Fruit fly (Drosophila melanogaster) whole organism, embryonic: ENCODE results near the gene CG11672.
A peak's percentile ranks its signal among the peaks of the same experiment; 100 is the strongest.

Experiments used
- Aef1 ChIP-seq: fragments of 200-800 bp; sonication (Bioruptor generic); IDR thresholded peaks from 3 replicates; pipeline ENCODE4 v1.3.6; 2022; ENCODE audit warnings: missing biosample characterization, missing genetic modification characterization
- Antp ChIP-seq: fragments of 200-800 bp; sonication (Bioruptor generic); optimal IDR thresholded peaks from 3 replicates; lab custom pipeline; 2016; ENCODE audit warnings: missing biosample characterization, missing genetic modification characterization
- Asciz ChIP-seq: fragments of 200-800 bp; sonication (Bioruptor generic); optimal IDR thresholded peaks from 2 replicates; lab custom pipeline; 2017; ENCODE audit warnings: missing biosample characterization, mild to moderate bottlenecking, missing genetic modification characterization, missing genetic modification reagents
- BtbVII ChIP-seq: fragments of 200-800 bp; sonication (Bioruptor generic); optimal IDR thresholded peaks from 3 replicates; lab custom pipeline; 2017; ENCODE audit warnings: missing biosample characterization, mild to moderate bottlenecking, missing genetic modification characterization
- CG1024 ChIP-seq: fragments of 200-800 bp; sonication (Bioruptor generic); IDR thresholded peaks from 2 replicates; pipeline ENCODE4 v1.3.6; 2022; ENCODE audit warnings: missing biosample characterization, missing genetic modification characterization
- CG11696 ChIP-seq: fragments of 200-800 bp; sonication (Bioruptor generic); IDR thresholded peaks from 2 replicates; pipeline ENCODE4 v1.3.6; 2022; ENCODE audit warnings: missing biosample characterization, missing genetic modification characterization
- CG12299 ChIP-seq: fragments of 200-800 bp; sonication (Bioruptor generic); optimal IDR thresholded peaks from 2 replicates; lab custom pipeline; 2018; ENCODE audit warnings: missing biosample characterization, mild to moderate bottlenecking, missing genetic modification characterization
- CG12942 ChIP-seq: fragments of 200-800 bp; sonication (Bioruptor generic); optimal IDR thresholded peaks from 3 replicates; lab custom pipeline; 2016; ENCODE audit warnings: missing biosample characterization, missing genetic modification characterization
- CG13287 ChIP-seq: fragments of 200-800 bp; sonication (Bioruptor generic); IDR thresholded peaks from 2 replicates; pipeline ENCODE4 v1.3.6; 2022; ENCODE audit warnings: missing biosample characterization, missing genetic modification characterization; ENCODE audit not compliant: partially characterized antibody
- CG13296 ChIP-seq: fragments of 200-800 bp; sonication (Bioruptor generic); optimal IDR thresholded peaks from 3 replicates; lab custom pipeline; 2018; ENCODE audit warnings: missing biosample characterization, mild to moderate bottlenecking, missing genetic modification characterization
- CG13775 ChIP-seq: fragments of 200-800 bp; sonication (Bioruptor generic); optimal IDR thresholded peaks from 3 replicates; lab custom pipeline; 2017; ENCODE audit warnings: missing biosample characterization, mild to moderate bottlenecking, missing genetic modification characterization
- CG14050 ChIP-seq: fragments of 200-800 bp; sonication (Bioruptor generic); IDR thresholded peaks from 3 replicates; pipeline ENCODE4 v1.3.6; 2022; ENCODE audit warnings: missing biosample characterization, missing genetic modification characterization
- CG15479 ChIP-seq: fragments of 200-800 bp; sonication (Bioruptor generic); optimal IDR thresholded peaks from 3 replicates; lab custom pipeline; 2019; ENCODE audit warnings: missing biosample characterization, mild to moderate bottlenecking, missing genetic modification characterization, moderate library complexity
- CG16813 ChIP-seq: fragments of 200-800 bp; sonication (Bioruptor generic); IDR thresholded peaks from 3 replicates; pipeline ENCODE4 v1.3.6; 2022; ENCODE audit warnings: missing biosample characterization, missing genetic modification characterization; ENCODE audit not compliant: partially characterized antibody
- CG2202 ChIP-seq: fragments of 200-800 bp; sonication (Bioruptor generic); optimal IDR thresholded peaks from 2 replicates; lab custom pipeline; 2018; ENCODE audit warnings: missing biosample characterization, mild to moderate bottlenecking, missing genetic modification characterization
- CG3281 ChIP-seq: fragments of 200-800 bp; sonication (Bioruptor generic); optimal IDR thresholded peaks from 3 replicates; lab custom pipeline; 2017; ENCODE audit warnings: missing biosample characterization, mild to moderate bottlenecking, missing genetic modification characterization
- CG33213 ChIP-seq: fragments of 200-800 bp; sonication (Bioruptor generic); optimal IDR thresholded peaks from 3 replicates; lab custom pipeline; 2016; ENCODE audit warnings: missing biosample characterization, missing genetic modification characterization
- CG33557 ChIP-seq: fragments of 200-800 bp; sonication (Bioruptor generic); optimal IDR thresholded peaks from 2 replicates; lab custom pipeline; 2019; ENCODE audit warnings: missing biosample characterization, mild to moderate bottlenecking, missing genetic modification characterization, moderate library complexity
- CG4282 ChIP-seq: fragments of 200-800 bp; sonication (Bioruptor generic); optimal IDR thresholded peaks from 2 replicates; lab custom pipeline; 2016; ENCODE audit warnings: missing biosample characterization, missing genetic modification characterization
- CG4360 ChIP-seq: fragments of 200-800 bp; sonication (Bioruptor generic); IDR thresholded peaks from 2 replicates; pipeline ENCODE4 v1.3.6; 2022; ENCODE audit warnings: missing biosample characterization, missing genetic modification characterization
- CG43689 ChIP-seq: fragments of 200-800 bp; sonication (Bioruptor generic); IDR thresholded peaks from 2 replicates; pipeline ENCODE4 v1.3.6; 2022; ENCODE audit warnings: missing biosample characterization, missing genetic modification characterization
- CG8478 ChIP-seq: fragments of >200 bp; optimal IDR thresholded peaks from 2 replicates; lab custom pipeline; 2018
- CG8765 ChIP-seq: fragments of 200-800 bp; sonication (Bioruptor generic); IDR thresholded peaks from 2 replicates; pipeline ENCODE4 v1.3.6; 2022; ENCODE audit warnings: missing biosample characterization, missing genetic modification characterization
- D ChIP-seq, 2 experiments: fragments of 200-800 bp in 1 of 2; fragments of >200 bp in 1 of 2; sonication (Bioruptor generic) in 1 of 2; optimal IDR thresholded peaks; 2 replicates in 1 of 2; 3 replicates in 1 of 2; lab custom pipeline; 2017; ENCODE audit warnings: mild to moderate bottlenecking in 1 of 2, missing biosample characterization in 1 of 2, missing genetic modification characterization in 1 of 2, missing genetic modification reagents in 1 of 2
- Dfd ChIP-seq, 2 experiments: fragments of >200 bp; optimal IDR thresholded peaks; 2 replicates each; lab custom pipeline; 2017; ENCODE audit warnings: missing biosample characterization in 2 of 2, missing genetic modification characterization in 2 of 2
- Fer1 ChIP-seq: fragments of 200-800 bp; sonication (Bioruptor generic); optimal IDR thresholded peaks from 2 replicates; lab custom pipeline; 2017; ENCODE audit warnings: missing biosample characterization, mild to moderate bottlenecking, missing genetic modification characterization
- HLH3B ChIP-seq: fragments of 200-800 bp; sonication (Bioruptor generic); IDR thresholded peaks from 2 replicates; pipeline ENCODE4 v1.3.6; 2022; ENCODE audit warnings: missing biosample characterization, missing genetic modification characterization
- Hr39 ChIP-seq: fragments of >200 bp; optimal IDR thresholded peaks from 2 replicates; lab custom pipeline; 2017
- MESR4 ChIP-seq: fragments of 200-800 bp; sonication (Bioruptor generic); optimal IDR thresholded peaks from 2 replicates; lab custom pipeline; 2018; ENCODE audit warnings: missing biosample characterization, mild to moderate bottlenecking, missing genetic modification characterization, moderate library complexity
- NC2α ChIP-seq: fragments of 200-800 bp; sonication (Bioruptor generic); optimal IDR thresholded peaks from 2 replicates; lab custom pipeline; 2016; ENCODE audit warnings: missing biosample characterization, missing genetic modification characterization
- Nf-YB ChIP-seq: fragments of 200-800 bp; sonication (Bioruptor generic); optimal IDR thresholded peaks from 3 replicates; lab custom pipeline; 2019; ENCODE audit warnings: missing biosample characterization, mild to moderate bottlenecking, missing genetic modification characterization, moderate library complexity
- Sox100B ChIP-seq: fragments of 200-800 bp; sonication (Bioruptor generic); optimal IDR thresholded peaks from 3 replicates; lab custom pipeline; 2018; ENCODE audit warnings: missing biosample characterization, mild to moderate bottlenecking, missing genetic modification characterization
- Sry-δ ChIP-seq: fragments of 200-800 bp; sonication (Bioruptor generic); optimal IDR thresholded peaks from 2 replicates; lab custom pipeline; 2016; ENCODE audit warnings: missing biosample characterization, missing genetic modification characterization
- TFAM ChIP-seq: fragments of 200-800 bp; sonication (Bioruptor generic); optimal IDR thresholded peaks from 2 replicates; lab custom pipeline; 2017; ENCODE audit warnings: missing biosample characterization, missing genetic modification characterization, inconsistent platforms
- ab ChIP-seq: fragments of 200-800 bp; sonication (Bioruptor generic); optimal IDR thresholded peaks from 2 replicates; lab custom pipeline; 2016; ENCODE audit warnings: missing biosample characterization, missing genetic modification characterization
- ase ChIP-seq: fragments of 200-800 bp; sonication (Bioruptor generic); IDR thresholded peaks from 3 replicates; pipeline ENCODE4 v1.3.6; 2022; ENCODE audit warnings: missing biosample characterization, missing genetic modification characterization
- bigmax ChIP-seq: fragments of 200-800 bp; sonication (Bioruptor generic); optimal IDR thresholded peaks from 2 replicates; lab custom pipeline; 2018; ENCODE audit warnings: missing biosample characterization, mild to moderate bottlenecking, missing genetic modification characterization
- btn ChIP-seq: fragments of 200-800 bp; sonication (Bioruptor generic); optimal IDR thresholded peaks from 2 replicates; lab custom pipeline; 2016; ENCODE audit warnings: missing biosample characterization, missing genetic modification characterization
- danr ChIP-seq: fragments of 200-800 bp; sonication (Bioruptor generic); IDR thresholded peaks from 2 replicates; pipeline ENCODE4 v1.3.6; 2022; ENCODE audit warnings: missing biosample characterization, missing genetic modification characterization
- dmrt11E ChIP-seq: fragments of 200-800 bp; sonication (Bioruptor generic); optimal IDR thresholded peaks from 3 replicates; lab custom pipeline; 2018; ENCODE audit warnings: missing biosample characterization, mild to moderate bottlenecking, missing genetic modification characterization, moderate library complexity
- gem ChIP-seq: fragments of 200-800 bp; sonication (Bioruptor generic); optimal IDR thresholded peaks from 2 replicates; lab custom pipeline; 2019; ENCODE audit warnings: missing biosample characterization, mild to moderate bottlenecking, missing genetic modification characterization, moderate library complexity
- kni ChIP-seq: fragments of 200-800 bp; sonication (Bioruptor generic); optimal IDR thresholded peaks from 3 replicates; lab custom pipeline; 2017; ENCODE audit warnings: mild to moderate bottlenecking, missing biosample characterization, missing genetic modification reagents, missing genetic modification characterization
- lab ChIP-seq: fragments of 200-800 bp; sonication (Bioruptor generic); optimal IDR thresholded peaks from 3 replicates; lab custom pipeline; 2017; ENCODE audit warnings: missing biosample characterization, missing genetic modification characterization, mild to moderate bottlenecking, moderate library complexity, missing genetic modification reagents
- sens ChIP-seq: fragments of 200-800 bp; sonication (Bioruptor generic); peaks from one replicate; lab custom pipeline; 2016; ENCODE audit warnings: missing biosample characterization, missing genetic modification characterization
- sob ChIP-seq: fragments of 200-800 bp; sonication (Bioruptor generic); IDR thresholded peaks from 2 replicates; pipeline ENCODE4 v1.3.6; 2022; ENCODE audit warnings: missing biosample characterization, missing genetic modification characterization
- sr ChIP-seq: fragments of 200-800 bp; sonication (Bioruptor generic); IDR thresholded peaks from 3 replicates; pipeline ENCODE4 v1.3.6; 2022; ENCODE audit warnings: missing biosample characterization, missing genetic modification characterization
- sug ChIP-seq: fragments of 200-800 bp; optimal IDR thresholded peaks from 2 replicates; lab custom pipeline; 2019; ENCODE audit warnings: missing biosample characterization, mild to moderate bottlenecking, missing genetic modification characterization, moderate library complexity
- tgo ChIP-seq: fragments of 200-800 bp; sonication (Bioruptor generic); IDR thresholded peaks from 3 replicates; pipeline ENCODE4 v1.3.6; 2022; ENCODE audit warnings: missing biosample characterization, missing genetic modification characterization
- tx ChIP-seq: fragments of 200-800 bp; sonication (Bioruptor generic); optimal IDR thresholded peaks from 2 replicates; lab custom pipeline; 2016; ENCODE audit warnings: missing biosample characterization, missing genetic modification characterization
- unpg ChIP-seq: fragments of 200-800 bp; sonication (Bioruptor generic); optimal IDR thresholded peaks from 3 replicates; lab custom pipeline; 2018; ENCODE audit warnings: missing biosample characterization, mild to moderate bottlenecking, missing genetic modification characterization, moderate library complexity
- wdn ChIP-seq: fragments of 200-800 bp; sonication (Bioruptor generic); IDR thresholded peaks from 2 replicates; pipeline ENCODE4 v1.3.6; 2022; ENCODE audit warnings: missing biosample characterization, missing genetic modification characterization

The CG11672 gene

DNA sequence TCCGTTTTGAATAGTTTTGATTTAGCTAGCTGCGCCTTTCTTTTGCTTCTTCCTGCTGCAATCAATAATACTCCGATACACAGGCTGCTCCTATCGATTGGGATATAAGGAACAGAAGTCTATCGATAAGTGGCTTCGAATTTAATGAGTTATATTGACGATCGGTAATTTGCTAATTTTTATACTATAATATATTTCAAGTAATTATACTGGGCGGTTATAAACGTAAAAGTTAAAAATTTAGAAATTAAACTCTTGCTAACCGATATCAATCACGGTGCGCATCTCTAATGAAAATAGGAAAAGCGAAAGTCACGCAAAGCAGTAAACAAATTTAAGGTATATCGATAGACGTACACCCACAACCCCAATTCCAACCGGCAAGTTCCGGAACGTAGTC is 46.7 kb downstream of the CG11672 start, which contains the start of the genes CG9636, CG18749 and CG33722 (continued):
- no peak for TF ChIP-seq CG15479 (GFP tag; lab: Kevin White, UChicago)
- TF ChIP-seq tx (GFP tag; lab: Kevin White, UChicago), result no peak
- peak; percentile 76 for TF ChIP-seq sob
- TF ChIP-seq sr, result no peak
- no peak for TF ChIP-seq NC2α (GFP tag; lab: Kevin White, UChicago)
- TF ChIP-seq kni (GFP tag; lab: Kevin White, UChicago), result peak; percentile 22
- no peak for TF ChIP-seq Dfd (GFP tag; optimal IDR thresholded peaks at IDR 0.05; lab: Kevin White, UChicago)
- peak; percentile 4 for TF ChIP-seq BtbVII (GFP tag; lab: Kevin White, UChicago)
- TF ChIP-seq Aef1 (GFP tag; lab: Robert Waterston, UW), result peak; percentile 61; the same call in 2 of the 3 replicates
- TF ChIP-seq CG33557, result peak; percentile 74
- TF ChIP-seq CG13775, result peak; percentile 74
- no peak for TF ChIP-seq wdn (GFP tag; lab: Robert Waterston, UW)
- TF ChIP-seq CG13296 (GFP tag; lab: Kevin White, UChicago), result peak; percentile 68
- peak; percentile 24 for TF ChIP-seq Antp
- TF ChIP-seq CG12299, result peak; percentile 60
- TF ChIP-seq CG8765 (GFP tag; lab: Robert Waterston, UW), result no peak
- no peak for TF ChIP-seq TFAM
- TF ChIP-seq CG4282 (GFP tag; lab: Kevin White, UChicago), result no peak
- TF ChIP-seq MESR4, result no peak
- peak; percentile 72 for TF ChIP-seq unpg (GFP tag; lab: Kevin White, UChicago)
- 0 out of 2 replicates have a peak, but pooled peaks have one; percentile 12 for TF ChIP-seq CG4360 (GFP tag; lab: Robert Waterston, UW)
- no peak for TF ChIP-seq D (optimal IDR thresholded peaks at IDR 0.05; lab: Kevin White, UChicago)
- peak; percentile 10 for TF ChIP-seq D (GFP tag; optimal IDR thresholded peaks at IDR 0.05; lab: Kevin White, UChicago)
- peak; percentile 88 for TF ChIP-seq sens (GFP tag; lab: Kevin White, UChicago)
- TF ChIP-seq dmrt11E, result peak; percentile 70
- TF ChIP-seq ase (GFP tag; lab: Robert Waterston, UW), result no peak
- TF ChIP-seq CG1024, result peak; percentile 18; the same call in 1 of the 2 replicates
- TF ChIP-seq CG16813 (GFP tag; lab: Robert Waterston, UW), result peak; percentile 96
- peak; percentile 38 for TF ChIP-seq Asciz (GFP tag; lab: Kevin White, UChicago)
- TF ChIP-seq CG11696 (GFP tag; lab: Robert Waterston, UW), result 0 out of 2 replicates have a peak, but pooled peaks have one; percentile 23
- TF ChIP-seq Sry-δ (GFP tag; lab: Kevin White, UChicago), result peak; percentile 81
- TF ChIP-seq tgo (GFP tag; lab: Robert Waterston, UW), result peak; percentile 68
- no peak; the same call in 2 of the 3 replicates for TF ChIP-seq CG14050 (GFP tag; lab: Robert Waterston, UW)
- no peak for TF ChIP-seq lab (GFP tag; lab: Kevin White, UChicago)
- TF ChIP-seq CG2202 (tag; lab: Kevin White, UChicago), result peak; percentile 47
- peak; percentile 99 for TF ChIP-seq CG13287
- TF ChIP-seq HLH3B (GFP tag; lab: Robert Waterston, UW), result peak; percentile 60; the same call in 1 of the 2 replicates
- TF ChIP-seq ab (GFP tag; lab: Kevin White, UChicago), result no peak
- no peak for TF ChIP-seq danr
- peak; percentile 70 for TF ChIP-seq Sox100B (GFP tag; lab: Kevin White, UChicago)
- peak; percentile 74 for TF ChIP-seq Fer1
- peak; percentile 60 for TF ChIP-seq CG3281 (GFP tag; lab: Kevin White, UChicago)
- TF ChIP-seq sug, result peak; percentile 72
- no peak for TF ChIP-seq Hr39 (lab: Kevin White, UChicago)
- no peak for TF ChIP-seq btn (GFP tag; lab: Kevin White, UChicago)
- peak; percentile 58 for TF ChIP-seq CG12942
- no peak for TF ChIP-seq bigmax
- peak; percentile 41 for TF ChIP-seq Nf-YB (GFP tag; lab: Kevin White, UChicago)
- TF ChIP-seq CG43689 (GFP tag; lab: Robert Waterston, UW), result no peak
- peak; percentile 85 for TF ChIP-seq gem (tag; lab: Kevin White, UChicago)
- TF ChIP-seq CG33213, result peak; percentile 30
- TF ChIP-seq CG8478, result no peak
